Worm (Caenorhabditis elegans) whole organism, early embryonic: ENCODE measurements around the gene C49C3.8.
"Not testable (repeated sequence)": the region's sequence is repeated elsewhere in the genome, so short reads cannot be mapped to it uniquely, and the experiment has no call there.

Experiments
- F13C5.2 ChIP-seq: sonication (generic microtip); optimal IDR thresholded peaks from 2 replicates; lab custom pipeline; 2017; ENCODE audit warnings: mild to moderate bottlenecking, missing genetic modification characterization, inconsistent platforms, missing compliant biosample characterization
- ama-1 ChIP-seq: fragments of 150-350 bp; optimal IDR thresholded peaks from 2 replicates; lab custom pipeline; 2014
- ceh-13 ChIP-seq: fragments of 200-800 bp; sonication (Bioruptor generic); optimal IDR thresholded peaks from 2 replicates; lab custom pipeline; 2018; ENCODE audit warnings: mild to moderate bottlenecking, missing genetic modification characterization, missing compliant biosample characterization
- ets-7 ChIP-seq: sonication (generic microtip); optimal IDR thresholded peaks from 2 replicates; lab custom pipeline; 2016; ENCODE audit warnings: missing genotype, missing genetic modification characterization, missing compliant biosample characterization
- flt-1 ChIP-seq: fragments of 200-800 bp; sonication (Bioruptor generic); IDR thresholded peaks from 2 replicates; pipeline ENCODE4 v1.3.6; 2022; ENCODE audit warnings: missing genetic modification characterization, missing compliant biosample characterization
- hmbx-1 ChIP-seq: sonication (generic microtip); optimal IDR thresholded peaks from 2 replicates; lab custom pipeline; 2016; ENCODE audit warnings: mild to moderate bottlenecking, missing genetic modification characterization, missing compliant biosample characterization
- pes-1 ChIP-seq: fragments of 200-800 bp; sonication (Bioruptor generic); IDR thresholded peaks from 2 replicates; pipeline ENCODE4 v1.3.6; 2022; ENCODE audit warnings: missing genetic modification reagents, missing genetic modification characterization, missing compliant biosample characterization
- scrt-1 ChIP-seq: fragments of 200-800 bp; sonication (Bioruptor generic); IDR thresholded peaks from 2 replicates; pipeline ENCODE4 v1.3.6; 2022; ENCODE audit warnings: missing genetic modification characterization, missing compliant biosample characterization
- sea-1 ChIP-seq: fragments of 200-800 bp; sonication (Bioruptor generic); conservative IDR thresholded peaks from 2 replicates; pipeline ENCODE4 v1.3.6; 2022; ENCODE audit warnings: missing genetic modification characterization, missing compliant biosample characterization
- tbx-37 ChIP-seq: fragments of 200-800 bp; sonication (Bioruptor generic); conservative IDR thresholded peaks from 2 replicates; pipeline ENCODE4 v1.3.6; 2022; ENCODE audit warnings: missing genetic modification reagents, missing genetic modification characterization, missing compliant biosample characterization

- TF ChIP-seq ama-1 (lab: Kevin White, UChicago); scrt-1 (GFP tag; lab: Robert Waterston, UW); pes-1 (GFP tag; lab: Robert Waterston, UW); ceh-13; tbx-37 (GFP tag; lab: Robert Waterston, UW); ets-7 (tag; lab: Kevin White, UChicago); sea-1 (GFP tag; lab: Robert Waterston, UW); flt-1 (GFP tag; lab: Robert Waterston, UW); F13C5.2 (tag; lab: Kevin White, UChicago); hmbx-1: not testable (repeated sequence)
These were observed 27.8 kb upstream of the C49C3.8 start, which contains the start of gene T28F3.8 for ce11 chrIV:17307223-17307622.
